Worm (Caenorhabditis elegans) whole organism, L2 larva: ENCODE measurements around the gene Y62F5A.10.
A peak's percentile ranks its signal among the peaks of the same experiment; 100 is the strongest.

Source experiments
- C34F6.9 ChIP-seq: fragments of 150-350 bp; optimal IDR thresholded peaks from 2 replicates; lab custom pipeline; 2014; ENCODE audit warnings: missing biosample characterization, missing genetic modification characterization
- F13H6.1 ChIP-seq: sonication (generic microtip); optimal IDR thresholded peaks from 2 replicates; lab custom pipeline; 2016; ENCODE audit warnings: missing genetic modification characterization, missing compliant biosample characterization
- R02D3.7 ChIP-seq: fragments of 150-350 bp; optimal IDR thresholded peaks from 2 replicates; lab custom pipeline; 2014; ENCODE audit warnings: missing biosample characterization, missing genetic modification characterization
- Y55F3AM.14 ChIP-seq: fragments of 200-800 bp; sonication (Bioruptor generic); optimal IDR thresholded peaks from 2 replicates; lab custom pipeline; 2018; ENCODE audit warnings: mild to moderate bottlenecking, missing genetic modification characterization, missing compliant biosample characterization
- ZK546.5 ChIP-seq: sonication (generic microtip); optimal IDR thresholded peaks from 2 replicates; lab custom pipeline; 2017; ENCODE audit warnings: missing biosample characterization, missing genetic modification characterization
- alr-1 ChIP-seq: fragments of 150-350 bp; optimal IDR thresholded peaks from 2 replicates; lab custom pipeline; 2014; ENCODE audit warnings: missing biosample characterization, missing genetic modification characterization
- aly-2 ChIP-seq: fragments of 150-350 bp; optimal IDR thresholded peaks from 2 replicates; lab custom pipeline; 2014; ENCODE audit warnings: missing biosample characterization, missing genetic modification characterization
- ama-1 ChIP-seq: fragments of 150-350 bp; optimal IDR thresholded peaks from 2 replicates; lab custom pipeline; 2018; ENCODE audit warnings: inconsistent platforms
- blmp-1 ChIP-seq: sonication (generic microtip); optimal IDR thresholded peaks from 2 replicates; lab custom pipeline; 2017; ENCODE audit warnings: missing genetic modification characterization, mild to moderate bottlenecking, missing compliant biosample characterization, antibody characterized with exemption, moderate library complexity; ENCODE audit not compliant: insufficient read depth
- ceh-16 ChIP-seq: fragments of 150-350 bp; optimal IDR thresholded peaks from 2 replicates; lab custom pipeline; 2014; ENCODE audit warnings: missing biosample characterization, missing genetic modification characterization
- ceh-82 ChIP-seq: fragments of 150-350 bp; optimal IDR thresholded peaks from 2 replicates; lab custom pipeline; 2014; ENCODE audit warnings: missing biosample characterization, missing genetic modification characterization
- crh-2 ChIP-seq: sonication (generic microtip); optimal IDR thresholded peaks from 2 replicates; lab custom pipeline; 2017; ENCODE audit warnings: missing biosample characterization, missing genetic modification characterization
- dmd-4 ChIP-seq: sonication (generic microtip); optimal IDR thresholded peaks from 2 replicates; lab custom pipeline; 2017; ENCODE audit warnings: missing biosample characterization, missing genetic modification characterization
- egl-27 ChIP-seq: sonication (generic microtip); optimal IDR thresholded peaks from 3 replicates; lab custom pipeline; 2017; ENCODE audit warnings: missing biosample characterization, missing genetic modification reagents, missing genetic modification characterization
- elt-1 ChIP-seq: fragments of 150-350 bp; optimal IDR thresholded peaks from 2 replicates; lab custom pipeline; 2014; ENCODE audit warnings: missing biosample characterization, missing genetic modification characterization
- elt-3 ChIP-seq: sonication (generic microtip); optimal IDR thresholded peaks from 2 replicates; lab custom pipeline; 2017; ENCODE audit warnings: missing biosample characterization, missing genetic modification characterization
- fos-1 ChIP-seq: fragments of 150-350 bp; optimal IDR thresholded peaks from 2 replicates; lab custom pipeline; 2014; ENCODE audit warnings: missing biosample characterization, missing genetic modification characterization
- gmeb-1 ChIP-seq: fragments of 150-350 bp; optimal IDR thresholded peaks from 2 replicates; lab custom pipeline; 2014; ENCODE audit warnings: missing biosample characterization, missing genetic modification characterization
- lin-11 ChIP-seq: fragments of 150-350 bp; sonication (generic microtip); optimal IDR thresholded peaks from 2 replicates; lab custom pipeline; 2014; ENCODE audit warnings: missing biosample characterization, missing genetic modification characterization, inconsistent platforms, mixed read lengths
- lin-13 ChIP-seq: fragments of 150-350 bp; optimal IDR thresholded peaks from 2 replicates; lab custom pipeline; 2014; ENCODE audit warnings: missing biosample characterization, missing genetic modification reagents, missing genetic modification characterization
- lin-39 ChIP-seq: fragments of 150-350 bp; optimal IDR thresholded peaks from 2 replicates; lab custom pipeline; 2014; ENCODE audit warnings: missing biosample characterization, missing genetic modification reagents, missing genetic modification characterization
- lsy-2 ChIP-seq, 2 experiments: fragments of 150-350 bp in 1 of 2; sonication (generic microtip) in 1 of 2; optimal IDR thresholded peaks; 2 replicates each; lab custom pipeline; 2014 to 2017; ENCODE audit warnings: missing biosample characterization in 2 of 2, missing genetic modification characterization in 2 of 2
- mab-5 ChIP-seq: fragments of 150-350 bp; optimal IDR thresholded peaks from 2 replicates; lab custom pipeline; 2014; ENCODE audit warnings: missing biosample characterization, missing genetic modification characterization
- mbf-1 ChIP-seq: sonication (generic microtip); optimal IDR thresholded peaks from 2 replicates; lab custom pipeline; 2017; ENCODE audit warnings: missing biosample characterization, missing genetic modification characterization
- mdl-1 ChIP-seq, 2 experiments: fragments of 150-350 bp in 1 of 2; sonication (generic microtip) in 1 of 2; optimal IDR thresholded peaks; 2 replicates each; lab custom pipeline; 2017; ENCODE audit warnings: missing biosample characterization in 2 of 2, missing genetic modification characterization in 2 of 2
- nhr-10 ChIP-seq: sonication (generic microtip); optimal IDR thresholded peaks from 2 replicates; lab custom pipeline; 2017; ENCODE audit warnings: missing biosample characterization, missing genetic modification characterization
- nhr-11 ChIP-seq: fragments of 150-350 bp; optimal IDR thresholded peaks from 2 replicates; lab custom pipeline; 2014; ENCODE audit warnings: missing biosample characterization, missing genetic modification characterization
- nhr-12 ChIP-seq: fragments of 150-350 bp; optimal IDR thresholded peaks from 2 replicates; lab custom pipeline; 2014; ENCODE audit warnings: missing biosample characterization, missing genetic modification characterization
- nhr-129 ChIP-seq: fragments of 150-350 bp; optimal IDR thresholded peaks from 2 replicates; lab custom pipeline; 2014; ENCODE audit warnings: missing biosample characterization, missing genetic modification characterization
- nhr-21 ChIP-seq: fragments of 150-350 bp; optimal IDR thresholded peaks from 2 replicates; lab custom pipeline; 2014; ENCODE audit warnings: missing biosample characterization, missing genetic modification characterization
- nhr-23 ChIP-seq: fragments of 150-350 bp; optimal IDR thresholded peaks from 2 replicates; lab custom pipeline; 2014; ENCODE audit warnings: missing biosample characterization, missing genetic modification reagents, missing genetic modification characterization
- nhr-237 ChIP-seq: fragments of 150-350 bp; optimal IDR thresholded peaks from 2 replicates; lab custom pipeline; 2014; ENCODE audit warnings: missing biosample characterization, missing genetic modification characterization
- nhr-6 ChIP-seq: fragments of 150-350 bp; optimal IDR thresholded peaks from 2 replicates; lab custom pipeline; 2014; ENCODE audit warnings: missing biosample characterization, missing genetic modification characterization
- nhr-77 ChIP-seq: fragments of 150-350 bp; optimal IDR thresholded peaks from 2 replicates; lab custom pipeline; 2014; ENCODE audit warnings: missing biosample characterization, missing genetic modification characterization
- peb-1 ChIP-seq: fragments of 150-350 bp; optimal IDR thresholded peaks from 2 replicates; lab custom pipeline; 2014; ENCODE audit warnings: missing biosample characterization, missing genetic modification characterization
- sem-4 ChIP-seq: fragments of 150-350 bp; optimal IDR thresholded peaks from 2 replicates; lab custom pipeline; 2014; ENCODE audit warnings: missing biosample characterization, missing genetic modification reagents, missing genetic modification characterization
- skn-1 ChIP-seq: sonication (generic microtip); optimal IDR thresholded peaks from 2 replicates; lab custom pipeline; 2017; ENCODE audit warnings: missing biosample characterization, missing genetic modification characterization
- sma-3 ChIP-seq: sonication (generic microtip); optimal IDR thresholded peaks from 2 replicates; lab custom pipeline; 2016; ENCODE audit warnings: missing genetic modification reagents, missing genetic modification characterization, missing compliant biosample characterization
- sma-9 ChIP-seq, 2 experiments: fragments of 150-350 bp in 1 of 2; sonication (generic microtip) in 1 of 2; optimal IDR thresholded peaks; 2 replicates each; lab custom pipeline; 2014 to 2016; ENCODE audit warnings: missing genetic modification characterization in 2 of 2, mild to moderate bottlenecking in 1 of 2, missing biosample characterization in 1 of 2, missing compliant biosample characterization in 1 of 2, missing genetic modification reagents in 1 of 2, moderate library complexity in 1 of 2
- snpc-4 ChIP-seq: fragments of 150-350 bp; optimal IDR thresholded peaks from 2 replicates; lab custom pipeline; 2014; ENCODE audit warnings: missing biosample characterization, missing genetic modification characterization
- unc-39 ChIP-seq: fragments of 150-350 bp; optimal IDR thresholded peaks from 2 replicates; lab custom pipeline; 2014; ENCODE audit warnings: missing biosample characterization, missing genetic modification characterization
- unc-55 ChIP-seq: fragments of 150-350 bp; sonication (generic microtip); optimal IDR thresholded peaks from 3 replicates; lab custom pipeline; 2014; ENCODE audit warnings: missing biosample characterization, missing genetic modification reagents, missing genetic modification characterization
- unc-62 ChIP-seq: fragments of 150-350 bp; optimal IDR thresholded peaks from 2 replicates; lab custom pipeline; 2014; ENCODE audit warnings: missing biosample characterization, missing genetic modification reagents, missing genetic modification characterization
- zag-1 ChIP-seq: fragments of 150-350 bp; optimal IDR thresholded peaks from 2 replicates; lab custom pipeline; 2014; ENCODE audit warnings: missing biosample characterization, missing genetic modification characterization
- ztf-1 ChIP-seq: fragments of 200-800 bp; sonication (Bioruptor generic); conservative IDR thresholded peaks from 2 replicates; pipeline ENCODE4 v1.3.6; 2022; ENCODE audit warnings: missing genetic modification characterization, missing compliant biosample characterization
- ztf-4 ChIP-seq: fragments of 150-350 bp; optimal IDR thresholded peaks from 2 replicates; lab custom pipeline; 2014; ENCODE audit warnings: missing biosample characterization, missing genetic modification characterization

Y62F5A.10 gene

DNA sequence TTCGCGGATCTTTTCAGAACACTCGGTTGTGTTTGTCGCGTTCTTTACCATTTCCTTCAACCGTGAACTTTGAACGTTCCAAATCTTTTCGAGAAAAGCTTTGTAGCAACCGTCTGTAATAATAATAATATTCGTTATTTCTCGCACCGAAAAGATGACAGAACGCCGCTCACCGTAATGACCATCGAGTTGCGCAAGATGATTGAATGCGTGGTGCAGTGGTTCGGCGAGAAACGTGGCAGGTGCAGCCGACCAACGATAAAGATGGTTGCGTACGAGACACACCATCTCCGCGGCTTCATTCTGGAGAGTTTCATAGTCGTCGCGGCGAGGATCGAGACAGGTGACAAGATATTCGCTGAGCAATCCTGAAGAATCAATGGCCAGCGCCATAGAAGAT is 21.6 kb downstream of the Y62F5A.10 start:
- TF ChIP-seq gmeb-1 (tag; lab: Kevin White, UChicago), result no peak
- TF ChIP-seq sma-3 (GFP tag; lab: Kevin White, UChicago), result no peak
- no peak for TF ChIP-seq nhr-12
- TF ChIP-seq nhr-21 (tag; lab: Kevin White, UChicago), result no peak
- no peak for TF ChIP-seq fos-1
- no peak for TF ChIP-seq sem-4
- TF ChIP-seq nhr-6 (tag; lab: Kevin White, UChicago), result no peak
- no peak for TF ChIP-seq nhr-10 (tag; lab: Kevin White, UChicago)
- TF ChIP-seq ztf-1 (GFP tag; lab: Robert Waterston, UW), result no peak
- TF ChIP-seq skn-1 (tag; lab: Kevin White, UChicago), result no peak
- TF ChIP-seq crh-2 (tag; lab: Kevin White, UChicago), result no peak
- TF ChIP-seq ztf-4 (tag; lab: Kevin White, UChicago), result no peak
- no peak for TF ChIP-seq lsy-2 (tag; optimal IDR thresholded peaks at IDR 0.05; lab: Kevin White, UChicago)
- TF ChIP-seq lin-39 (tag; lab: Kevin White, UChicago), result no peak
- TF ChIP-seq aly-2, result no peak
- TF ChIP-seq sma-9 (GFP tag; optimal IDR thresholded peaks at IDR 0.05; lab: Kevin White, UChicago), result no peak
- TF ChIP-seq sma-9 (tag; optimal IDR thresholded peaks at IDR 0.05; lab: Kevin White, UChicago), result no peak
- TF ChIP-seq Y55F3AM.14, result no peak
- TF ChIP-seq F13H6.1, result no peak
- TF ChIP-seq, all 48 proteins: peak for 0

DNA sequence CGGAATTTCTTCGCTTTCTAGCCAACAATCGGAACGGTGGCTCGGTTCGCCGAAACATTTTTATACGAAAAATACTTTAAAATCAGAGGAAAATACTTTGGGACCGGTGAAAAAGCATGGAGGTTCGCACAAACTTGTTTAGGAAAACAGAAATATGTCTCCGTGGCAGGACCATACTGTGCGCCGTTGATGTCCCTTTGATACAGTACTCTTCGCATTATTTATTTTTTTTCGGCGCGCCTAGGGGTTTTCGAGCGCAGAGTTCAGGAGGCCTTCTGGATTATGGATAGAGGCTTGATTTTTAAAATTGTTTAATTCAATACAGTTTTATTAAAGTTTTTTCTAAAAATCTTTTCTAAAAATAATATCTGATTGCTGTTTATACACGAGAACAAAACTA is 23.3 kb downstream of the Y62F5A.10 start, which contains the start of gene F54D5.9:
TSS of gene F54D5.9 (minus strand) at position 115 of the 400 bp plus-strand sequence.
- no peak for TF ChIP-seq lin-11 (tag; lab: Kevin White, UChicago)

DNA sequence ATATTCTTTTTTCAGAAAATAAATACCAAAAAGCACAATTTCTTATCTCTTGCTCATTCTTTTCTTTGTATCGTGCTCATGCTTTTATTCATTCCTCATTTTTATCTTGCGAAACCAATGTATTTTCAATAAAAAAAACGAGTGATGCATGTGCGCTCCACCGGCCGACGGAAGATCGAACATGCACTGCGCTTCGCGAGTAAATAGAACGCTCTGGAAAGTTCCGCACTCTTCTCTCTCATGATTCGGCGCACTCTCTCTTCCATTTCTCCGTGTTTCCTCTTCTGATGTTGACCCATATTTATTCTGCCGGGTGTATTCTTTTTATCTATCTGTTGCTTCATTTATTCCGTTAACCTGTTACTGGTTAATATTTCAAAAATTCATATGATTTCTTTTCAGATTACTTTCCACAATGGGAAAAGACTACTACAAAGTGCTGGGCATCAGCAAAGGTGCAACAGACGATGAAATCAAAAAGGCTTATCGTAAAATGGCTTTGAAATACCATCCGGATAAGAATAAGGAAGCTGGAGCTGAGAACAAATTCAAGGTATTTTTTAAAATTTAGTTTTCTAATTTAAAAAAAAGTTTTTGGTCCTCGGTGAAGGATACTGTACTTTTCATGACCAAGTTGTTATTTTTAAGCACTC is 24.0 kb downstream of the Y62F5A.10 start, which contains the start of gene dnj-13:
TSS of gene dnj-13 (plus strand) at position 403 of the 653 bp plus-strand sequence.
- TF ChIP-seq nhr-10 (tag; lab: Kevin White, UChicago) (peak; percentile 82), sem-4 (peak; percentile 96), alr-1 (peak; percentile 7), sma-9 (GFP tag; optimal IDR thresholded peaks at IDR 0.05; lab: Kevin White, UChicago) (peak; percentile 97), sma-9 (tag; optimal IDR thresholded peaks at IDR 0.05; lab: Kevin White, UChicago) (no peak), nhr-6 (tag; lab: Kevin White, UChicago) (peak; percentile 89), ama-1 (peak; percentile 88), skn-1 (tag; lab: Kevin White, UChicago) (peak; percentile 61), blmp-1 (tag; lab: Kevin White, UChicago) (peak; percentile 66), lin-13 (GFP tag; lab: Kevin White, UChicago) (peak; percentile 92), dmd-4 (tag; lab: Kevin White, UChicago) (peak; percentile 14), lin-11 (tag; lab: Kevin White, UChicago) (peak; percentile 88), ztf-4 (tag; lab: Kevin White, UChicago) (peak; percentile 89), mdl-1 (tag; optimal IDR thresholded peaks at IDR 0.05; lab: Kevin White, UChicago) (peak; percentile 53 to 78), mab-5 (tag; lab: Kevin White, UChicago) (peak; percentile 91), fos-1 (peak; percentile 81), nhr-11 (tag; lab: Kevin White, UChicago) (no peak), R02D3.7 (tag; lab: Kevin White, UChicago) (peak; percentile 52), elt-3 (tag; lab: Kevin White, UChicago) (no peak), ceh-82 (tag; lab: Kevin White, UChicago) (peak; percentile 54), snpc-4 (tag; lab: Kevin White, UChicago) (peak; percentile 78), unc-55 (GFP tag; lab: Kevin White, UChicago) (peak; percentile 95), nhr-77 (peak; percentile 82), zag-1 (tag; lab: Kevin White, UChicago) (peak; percentile 70), Y55F3AM.14 (peak; percentile 94), nhr-23 (tag; lab: Kevin White, UChicago) (no peak), peb-1 (tag; lab: Kevin White, UChicago) (no peak), ZK546.5 (tag; lab: Kevin White, UChicago) (peak; percentile 38), F13H6.1 (peak; percentile 96), aly-2 (no peak), mbf-1 (tag; lab: Kevin White, UChicago) (no peak), ztf-1 (GFP tag; lab: Robert Waterston, UW) (no peak), nhr-21 (tag; lab: Kevin White, UChicago) (peak; percentile 90), sma-3 (GFP tag; lab: Kevin White, UChicago) (peak; percentile 98), unc-62 (GFP tag; lab: Kevin White, UChicago) (peak; percentile 32), egl-27 (tag; lab: Kevin White, UChicago) (peak; percentile 76), nhr-237 (peak; percentile 43), unc-39 (tag; lab: Kevin White, UChicago) (no peak), nhr-129 (tag; lab: Kevin White, UChicago) (peak; percentile 86), elt-1 (tag; lab: Kevin White, UChicago) (no peak), ceh-16 (tag; lab: Kevin White, UChicago) (peak; percentile 58), lin-39 (tag; lab: Kevin White, UChicago) (peak; percentile 30), lsy-2 (tag; optimal IDR thresholded peaks at IDR 0.05; lab: Kevin White, UChicago) (peak; percentile 89 to 92), C34F6.9 (tag; lab: Kevin White, UChicago) (peak; percentile 92), nhr-12 (no peak), crh-2 (tag; lab: Kevin White, UChicago) (peak; percentile 93)
